Fruit fly (Drosophila melanogaster): ENCODE results near the gene CG12783.

DNA sequence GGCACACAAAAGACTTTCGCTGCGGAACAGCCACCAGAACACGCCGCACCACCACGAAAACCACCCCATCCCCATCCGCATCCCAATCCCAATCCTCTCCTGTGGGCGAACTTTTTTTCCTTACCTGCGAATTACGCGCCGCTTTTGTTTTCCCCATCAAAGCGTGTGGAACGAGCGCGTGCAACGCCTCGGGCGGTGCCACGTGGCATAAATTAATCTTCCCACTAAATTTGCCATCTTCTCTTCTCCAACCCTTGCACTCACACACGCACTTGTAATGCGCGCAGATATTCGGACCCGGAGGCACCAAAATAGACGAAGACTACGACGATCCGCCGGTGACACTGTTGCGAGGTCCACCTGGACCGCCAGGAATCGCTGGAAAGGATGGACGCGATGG, 48.4 kb downstream of the CG12783 start:
- TF ChIP-seq CG8478 (optimal IDR thresholded peaks at IDR 0.05) (no peak), psq (optimal IDR thresholded peaks at IDR 0.05) (no peak), pan (optimal IDR thresholded peaks at IDR 0.05) (no peak), usp (GFP tag; optimal IDR thresholded peaks at IDR 0.05) (no peak)
